Worm (Caenorhabditis elegans) whole organism, L1 larva: Measurements from ENCODE around the gene plp-2.
A peak's percentile ranks its signal among the peaks of the same experiment; 100 is the strongest.

ENCODE experiments used
- aha-1 ChIP-seq: fragments of 150-350 bp; optimal IDR thresholded peaks from 2 replicates; lab custom pipeline; 2014; ENCODE audit warnings: missing biosample characterization, missing genetic modification characterization
- alr-1 ChIP-seq: fragments of 200-800 bp; sonication (Bioruptor generic); optimal IDR thresholded peaks from 2 replicates; lab custom pipeline; 2018; ENCODE audit warnings: borderline replicate concordance, mild to moderate bottlenecking, missing genetic modification characterization, missing compliant biosample characterization
- ceh-8 ChIP-seq: fragments of 200-800 bp; sonication (Bioruptor generic); optimal IDR thresholded peaks from 2 replicates; lab custom pipeline; 2018; ENCODE audit warnings: mild to moderate bottlenecking, missing genetic modification characterization, moderate library complexity, missing compliant biosample characterization
- ceh-82 ChIP-seq, 3 experiments: fragments of 150-350 bp in 1 of 3; sonication (generic microtip) in 2 of 3; optimal IDR thresholded peaks; 2 replicates each; lab custom pipeline; 2014 to 2017; ENCODE audit warnings: missing biosample characterization in 3 of 3, missing genetic modification characterization in 3 of 3
- ceh-88 ChIP-seq: fragments of 200-800 bp; sonication (Bioruptor generic); IDR thresholded peaks from 2 replicates; pipeline ENCODE4 v1.3.6; 2022; ENCODE audit warnings: missing genetic modification characterization, missing compliant biosample characterization
- ces-1 ChIP-seq: fragments of 150-350 bp; optimal IDR thresholded peaks from 2 replicates; lab custom pipeline; 2014; ENCODE audit warnings: missing biosample characterization, missing genetic modification reagents, missing genetic modification characterization
- dpl-1 ChIP-seq, 3 experiments: fragments of 150-350 bp in 2 of 3; sonication (generic microtip) in 1 of 3; optimal IDR thresholded peaks; 2 replicates each; lab custom pipeline; 2014 to 2017; ENCODE audit warnings: missing biosample characterization in 3 of 3, missing genetic modification characterization in 3 of 3, missing genetic modification reagents in 3 of 3
- dsc-1 ChIP-seq: sonication (generic microtip); optimal IDR thresholded peaks from 2 replicates; lab custom pipeline; 2016; ENCODE audit warnings: mild to moderate bottlenecking, missing genetic modification characterization, missing compliant biosample characterization
- efl-1 ChIP-seq, 4 experiments: fragments of 150-350 bp; optimal IDR thresholded peaks in 3 of 4; peaks in 1 of 4; 1 replicate in 1 of 4; 2 replicates in 3 of 4; lab custom pipeline; 2014; ENCODE audit warnings: missing biosample characterization in 2 of 4, missing genetic modification characterization in 2 of 4, missing genetic modification reagents in 2 of 4
- efl-3 ChIP-seq: fragments of 200-800 bp; sonication (Bioruptor generic); optimal IDR thresholded peaks from 2 replicates; lab custom pipeline; 2018; ENCODE audit warnings: mild to moderate bottlenecking, missing genetic modification characterization, missing compliant biosample characterization
- elt-2 ChIP-seq: sonication (generic microtip); optimal IDR thresholded peaks from 2 replicates; lab custom pipeline; 2016; ENCODE audit warnings: missing genetic modification characterization, mild to moderate bottlenecking, inconsistent platforms, missing compliant biosample characterization, missing genetic modification reagents
- elt-3 ChIP-seq, 6 experiments: fragments of 150-350 bp in 1 of 6; sonication (generic microtip); optimal IDR thresholded peaks; 2 replicates each; lab custom pipeline; 2017 to 2018; ENCODE audit warnings: missing biosample characterization in 6 of 6, missing genetic modification characterization in 6 of 6, inconsistent platforms in 1 of 6
- fkh-4 ChIP-seq: sonication (generic microtip); optimal IDR thresholded peaks from 2 replicates; lab custom pipeline; 2016; ENCODE audit warnings: missing compliant biosample characterization, missing genetic modification characterization, borderline replicate concordance
- fkh-8 ChIP-seq: sonication (generic microtip); optimal IDR thresholded peaks from 2 replicates; lab custom pipeline; 2016; ENCODE audit warnings: mild to moderate bottlenecking, missing genetic modification characterization, missing compliant biosample characterization
- grh-1 ChIP-seq: fragments of 200-800 bp; sonication (Bioruptor generic); IDR thresholded peaks from 2 replicates; pipeline ENCODE4 v1.3.6; 2022; ENCODE audit warnings: missing genetic modification reagents, missing genetic modification characterization, missing compliant biosample characterization
- hlh-17 ChIP-seq: fragments of 200-800 bp; sonication (Bioruptor generic); optimal IDR thresholded peaks from 2 replicates; lab custom pipeline; 2018; ENCODE audit warnings: missing genetic modification characterization, mild to moderate bottlenecking, missing compliant biosample characterization, moderate library complexity, borderline replicate concordance
- hpl-2 ChIP-seq: fragments of 150-350 bp; optimal IDR thresholded peaks from 2 replicates; lab custom pipeline; 2014; ENCODE audit warnings: missing biosample characterization, missing genetic modification reagents, missing genetic modification characterization
- isw-1 ChIP-seq: fragments of 200-800 bp; sonication (Bioruptor generic); IDR thresholded peaks from 2 replicates; pipeline ENCODE4 v1.3.6; 2022; ENCODE audit warnings: missing genetic modification characterization, missing compliant biosample characterization
- lin-13 ChIP-seq: fragments of 150-350 bp; optimal IDR thresholded peaks from 2 replicates; lab custom pipeline; 2014; ENCODE audit warnings: missing biosample characterization, missing genetic modification reagents, missing genetic modification characterization
- lin-35 ChIP-seq, 2 experiments: fragments of 150-350 bp; optimal IDR thresholded peaks; 2 replicates each; lab custom pipeline; 2014; ENCODE audit warnings: missing biosample characterization in 2 of 2, missing genetic modification characterization in 2 of 2, missing genetic modification reagents in 2 of 2
- lin-39 ChIP-seq: fragments of 150-350 bp; optimal IDR thresholded peaks from 2 replicates; lab custom pipeline; 2014; ENCODE audit warnings: missing biosample characterization, missing genetic modification reagents, missing genetic modification characterization
- lir-3 ChIP-seq: sonication (generic microtip); optimal IDR thresholded peaks from 2 replicates; lab custom pipeline; 2016; ENCODE audit warnings: mild to moderate bottlenecking, missing genetic modification characterization, moderate library complexity, missing compliant biosample characterization; ENCODE audit not compliant: poor library complexity
- lsy-2 ChIP-seq, 2 experiments: fragments of 150-350 bp; optimal IDR thresholded peaks; 2 replicates each; lab custom pipeline; 2014; ENCODE audit warnings: missing biosample characterization in 2 of 2, missing genetic modification characterization in 2 of 2
- nhr-19 ChIP-seq: fragments of 200-800 bp; sonication (Bioruptor generic); conservative IDR thresholded peaks from 2 replicates; pipeline ENCODE4 v1.3.6; 2022; ENCODE audit warnings: missing genetic modification characterization, missing compliant biosample characterization
- nhr-47 ChIP-seq: sonication (generic microtip); optimal IDR thresholded peaks from 2 replicates; lab custom pipeline; 2016; ENCODE audit warnings: mild to moderate bottlenecking, missing genetic modification characterization, moderate library complexity, missing compliant biosample characterization
- nhr-76 ChIP-seq: sonication (generic microtip); optimal IDR thresholded peaks from 2 replicates; lab custom pipeline; 2017; ENCODE audit warnings: missing biosample characterization, missing genetic modification characterization
- nhr-84 ChIP-seq: sonication (generic microtip); optimal IDR thresholded peaks from 2 replicates; lab custom pipeline; 2017; ENCODE audit warnings: missing biosample characterization, missing genetic modification characterization
- nhr-90 ChIP-seq: sonication (generic microtip); optimal IDR thresholded peaks from 2 replicates; lab custom pipeline; 2016; ENCODE audit warnings: mild to moderate bottlenecking, missing genetic modification characterization, missing compliant biosample characterization; ENCODE audit not compliant: poor library complexity
- pag-3 ChIP-seq: sonication (generic microtip); optimal IDR thresholded peaks from 2 replicates; lab custom pipeline; 2017; ENCODE audit warnings: missing genetic modification characterization, mild to moderate bottlenecking, missing compliant biosample characterization, antibody characterized with exemption, borderline replicate concordance; ENCODE audit not compliant: insufficient read depth
- pax-3 ChIP-seq: fragments of 200-800 bp; sonication (Bioruptor generic); optimal IDR thresholded peaks from 2 replicates; lab custom pipeline; 2018; ENCODE audit warnings: mild to moderate bottlenecking, missing genetic modification characterization, moderate library complexity, missing compliant biosample characterization
- pqm-1 ChIP-seq: sonication (generic microtip); optimal IDR thresholded peaks from 3 replicates; lab custom pipeline; 2017; ENCODE audit warnings: missing biosample characterization, missing genetic modification characterization
- snpc-4 ChIP-seq: fragments of 150-350 bp; optimal IDR thresholded peaks from 2 replicates; lab custom pipeline; 2014; ENCODE audit warnings: missing biosample characterization, missing genetic modification characterization
- unc-130 ChIP-seq: fragments of 150-350 bp; optimal IDR thresholded peaks from 2 replicates; lab custom pipeline; 2017; ENCODE audit warnings: missing biosample characterization, missing genetic modification characterization, inconsistent platforms
- unc-30 ChIP-seq: sonication (generic microtip); optimal IDR thresholded peaks from 2 replicates; lab custom pipeline; 2017; ENCODE audit warnings: missing biosample characterization, missing genetic modification characterization
- unc-62 ChIP-seq: fragments of 150-350 bp; optimal IDR thresholded peaks from 2 replicates; lab custom pipeline; 2014; ENCODE audit warnings: missing biosample characterization, missing genetic modification reagents, missing genetic modification characterization

plp-2 gene

DNA sequence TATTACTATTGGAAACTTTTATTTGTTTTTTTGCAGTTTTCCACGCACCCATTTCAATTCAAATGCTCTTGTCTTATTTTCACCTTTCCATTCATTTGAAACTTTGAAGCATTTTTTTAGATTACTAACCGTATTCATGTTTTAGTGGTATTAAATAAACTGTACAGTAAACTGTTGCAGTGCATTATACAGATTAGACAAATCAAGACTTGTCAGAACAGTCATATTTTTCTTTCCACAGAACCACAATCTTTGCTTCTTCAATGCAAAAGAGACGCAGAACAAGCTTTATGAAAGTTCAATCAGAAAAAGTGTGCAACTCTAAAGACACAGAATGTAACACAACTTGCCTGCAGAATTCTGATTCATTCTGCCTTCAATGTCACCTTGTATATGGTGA lies 16.8 kb downstream of the plp-2 start, which contains the start of gene F45B8.5 (continued):
- TF ChIP-seq lir-3 (tag; lab: Kevin White, UChicago), result no peak

DNA sequence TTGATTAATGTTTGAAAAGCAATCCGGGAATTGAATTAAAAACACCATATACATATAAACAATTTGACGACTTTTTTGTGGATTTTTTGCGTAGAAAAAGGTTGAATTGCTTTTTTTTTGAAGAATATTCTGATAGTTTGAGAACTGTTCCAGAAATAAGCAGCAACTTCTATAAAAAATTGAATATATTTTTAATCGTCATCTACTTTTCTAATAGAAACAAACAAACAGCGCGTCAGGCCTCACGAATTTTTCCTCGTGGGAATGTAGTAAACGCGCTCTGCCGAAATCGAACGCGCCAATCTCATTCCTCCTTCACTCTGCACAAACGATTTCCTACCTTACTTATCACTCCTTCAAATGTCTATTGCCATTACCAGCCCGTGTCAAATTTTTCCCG lies 18.4 kb downstream of the plp-2 start, which contains the start of gene rgs-11:
Gene rgs-11, plus strand, starts transcription at position 301 of the 400 bp plus-strand sequence.
- TF ChIP-seq pqm-1 (tag; lab: Kevin White, UChicago) (no peak), elt-3 (tag; optimal IDR thresholded peaks at IDR 0.05; lab: Kevin White, UChicago) (no peak), alr-1 (tag; lab: Kevin White, UChicago) (no peak), efl-1 (optimal IDR thresholded peaks at IDR 0.05; lab: Kevin White, UChicago) (no peak), efl-1 (GFP tag; optimal IDR thresholded peaks at IDR 0.05 in 1 of 2; lab: Kevin White, UChicago) (no peak), fkh-8 (tag; lab: Kevin White, UChicago) (no peak), aha-1 (tag; lab: Kevin White, UChicago) (no peak), nhr-19 (GFP tag; lab: Robert Waterston, UW) (no peak), efl-3 (no peak), isw-1 (GFP tag; lab: Robert Waterston, UW) (no peak), lsy-2 (tag; optimal IDR thresholded peaks at IDR 0.05; lab: Kevin White, UChicago) (no peak), ceh-8 (GFP tag; lab: Kevin White, UChicago) (no peak), unc-30 (tag; lab: Kevin White, UChicago) (no peak), nhr-90 (tag; lab: Kevin White, UChicago) (no peak), pag-3 (no peak), elt-2 (tag; lab: Kevin White, UChicago) (no peak)

DNA sequence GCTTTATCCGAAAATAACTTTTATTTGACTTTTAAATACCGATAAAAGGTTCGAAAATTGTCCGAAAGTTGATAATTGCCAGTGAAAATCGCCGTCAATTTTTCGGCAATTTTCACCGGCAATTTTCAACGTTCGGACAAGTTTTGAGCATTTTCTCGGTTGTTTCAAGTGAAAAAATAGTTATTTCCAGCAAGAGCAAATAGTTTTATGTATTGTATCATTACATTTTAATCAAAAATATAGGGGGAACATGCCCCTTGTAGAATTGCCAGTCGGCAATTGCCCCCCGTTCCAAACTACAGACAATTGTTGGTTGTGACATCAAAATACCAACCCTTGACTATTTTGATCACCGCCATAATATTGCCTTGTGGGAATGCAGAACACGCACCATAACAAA lies 20.1 kb downstream of the plp-2 start, which contains the start of gene rgs-10:
Gene rgs-10, plus strand, starts transcription at position 301 of the 400 bp plus-strand sequence.
- TF ChIP-seq pqm-1 (tag; lab: Kevin White, UChicago), result no peak
- TF ChIP-seq efl-1 (optimal IDR thresholded peaks at IDR 0.05; lab: Kevin White, UChicago), result no peak
- peak in 1 of 2 experiments; percentile 39 for TF ChIP-seq efl-1 (GFP tag; optimal IDR thresholded peaks at IDR 0.05 in 1 of 2; lab: Kevin White, UChicago)
- TF ChIP-seq, all 84 proteins: peak for 1

DNA sequence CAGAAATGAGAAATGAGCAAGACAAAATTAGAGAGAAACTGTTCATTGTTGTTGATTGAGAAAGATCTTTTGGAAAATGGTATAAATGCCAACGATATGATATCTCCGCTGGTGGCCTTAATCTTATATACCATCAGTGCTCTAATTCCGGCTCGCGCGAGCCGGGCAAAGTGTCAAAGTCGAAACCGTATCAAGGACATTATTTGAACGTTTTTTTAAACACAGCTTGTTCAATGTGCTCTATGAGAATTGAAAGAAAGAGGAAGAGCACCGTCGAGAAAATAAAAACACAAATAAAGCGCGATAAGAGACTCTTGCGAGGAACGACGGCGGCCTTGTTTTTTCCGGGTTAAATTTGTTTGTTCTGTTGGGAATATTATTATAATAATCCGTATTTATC lies 21.1 kb downstream of the plp-2 start, which contains the start of gene idpp-3:
Gene idpp-3, minus strand, starts transcription at position 101 of the 400 bp plus-strand sequence.
- no peak for TF ChIP-seq efl-1 (optimal IDR thresholded peaks at IDR 0.05; lab: Kevin White, UChicago)
- peak in 1 of 2 experiments; percentile 84 for TF ChIP-seq efl-1 (GFP tag; optimal IDR thresholded peaks at IDR 0.05 in 1 of 2; lab: Kevin White, UChicago)
- TF ChIP-seq fkh-4, result no peak

DNA sequence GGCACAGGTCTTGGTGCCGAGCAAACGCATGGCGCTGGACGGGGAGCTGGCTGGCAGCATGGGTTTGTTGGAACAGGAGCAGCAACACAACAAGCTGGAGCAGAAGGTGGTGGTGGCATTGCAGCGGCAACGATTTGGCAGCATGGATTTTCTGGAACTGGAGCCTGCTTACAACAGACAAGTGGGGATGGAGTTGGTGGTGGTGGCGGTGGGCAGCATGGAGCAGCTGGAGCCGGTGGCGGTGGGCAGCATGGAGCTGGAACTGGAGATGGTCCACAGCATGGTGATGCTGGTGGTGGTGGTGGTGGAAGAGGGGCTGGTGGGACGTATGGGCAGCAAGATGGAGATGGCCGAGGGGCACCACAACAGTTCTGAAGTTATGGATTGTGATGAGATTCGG lies 21.8 kb downstream of the plp-2 start:
- TF ChIP-seq ceh-82 (tag; optimal IDR thresholded peaks at IDR 0.05; lab: Kevin White, UChicago), result no peak
- TF ChIP-seq nhr-47 (tag; lab: Kevin White, UChicago), result no peak
- TF ChIP-seq elt-2 (tag; lab: Kevin White, UChicago), result no peak
- TF ChIP-seq, all 84 proteins: peak for 0

DNA sequence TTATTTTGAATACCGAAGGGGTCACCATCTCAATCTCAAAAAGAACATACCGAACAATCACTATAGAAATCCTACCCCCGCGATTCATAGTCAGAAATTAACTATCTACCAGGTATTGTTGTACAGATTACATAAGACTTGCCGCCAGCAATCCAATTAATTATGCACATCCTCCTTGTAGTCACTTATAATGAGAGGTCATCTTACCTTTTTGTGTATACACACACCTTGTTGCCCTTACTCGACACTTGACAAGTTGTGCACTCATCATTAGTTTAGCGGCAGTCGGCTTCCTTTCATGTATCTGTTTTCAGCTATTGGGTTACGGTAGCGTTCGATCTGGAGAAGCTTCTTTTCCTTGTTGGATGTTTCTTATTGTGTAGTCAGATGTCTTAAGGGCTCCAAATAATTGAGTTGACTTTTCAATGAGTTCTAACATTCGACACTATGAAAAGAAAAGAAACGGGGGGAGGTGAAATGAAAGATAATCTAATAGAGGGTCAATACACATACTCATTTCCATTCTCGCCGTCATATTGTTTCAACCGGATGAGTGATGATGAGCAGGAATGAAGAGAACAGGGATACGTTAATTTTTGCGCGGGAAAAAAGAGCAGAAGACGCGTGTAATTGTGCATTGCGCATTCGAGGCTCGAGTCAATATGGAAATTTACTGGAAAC lies 23.1 kb downstream of the plp-2 start:
- TF ChIP-seq ceh-8 (GFP tag; lab: Kevin White, UChicago), result no peak
- no peak for TF ChIP-seq efl-3
- no peak for TF ChIP-seq hpl-2 (GFP tag; lab: Kevin White, UChicago)
- TF ChIP-seq ceh-88, result no peak
- TF ChIP-seq nhr-84 (tag; lab: Kevin White, UChicago), result no peak
- TF ChIP-seq unc-130 (tag; lab: Kevin White, UChicago), result no peak
- no peak for TF ChIP-seq dsc-1 (tag; lab: Kevin White, UChicago)
- no peak for TF ChIP-seq hlh-17 (GFP tag; lab: Kevin White, UChicago)
- TF ChIP-seq ces-1 (GFP tag; lab: Kevin White, UChicago), result no peak
- TF ChIP-seq grh-1 (GFP tag; lab: Robert Waterston, UW), result no peak
- TF ChIP-seq snpc-4, result no peak
- no peak for TF ChIP-seq nhr-76
- no peak for TF ChIP-seq pax-3 (tag; lab: Kevin White, UChicago)
- TF ChIP-seq lin-13 (GFP tag; lab: Kevin White, UChicago), result no peak
- TF ChIP-seq lin-39 (tag; lab: Kevin White, UChicago), result no peak
- no peak for TF ChIP-seq lin-35 (GFP tag; optimal IDR thresholded peaks at IDR 0.05; lab: Kevin White, UChicago)
- TF ChIP-seq dpl-1 (GFP tag; optimal IDR thresholded peaks at IDR 0.05; lab: Kevin White, UChicago), result no peak
- no peak for TF ChIP-seq unc-62
- TF ChIP-seq, all 84 proteins: peak for 0
